Fruit fly (Drosophila melanogaster): ENCODE data around the gene elm.

elm gene

dm6 chr3R:5686049-5686757 lies 31.5 kb upstream of the elm start (continued):
- no peak for TF ChIP-seq mld (GFP tag; IDR thresholded peaks at IDR 0.05; ENCODE audit: partially characterized antibody)
- TF ChIP-seq pho (GFP tag; optimal IDR thresholded peaks at IDR 0.05), result peak; percentile 21
- no peak for TF ChIP-seq CG1792 (GFP tag; optimal IDR thresholded peaks at IDR 0.05)
- 0 out of 3 replicates have a peak, but pooled peaks have one; percentile 24 for TF ChIP-seq CG34224 (GFP tag; IDR thresholded peaks at IDR 0.05; ENCODE audit: partially characterized antibody)
- peak; percentile 39 for TF ChIP-seq CG13296 (GFP tag; optimal IDR thresholded peaks at IDR 0.05)
- no peak for TF ChIP-seq CG31388 (GFP tag; optimal IDR thresholded peaks at IDR 0.05)
- no peak for TF ChIP-seq pita (GFP tag; optimal IDR thresholded peaks at IDR 0.05)
- peak; percentile 34 for TF ChIP-seq CG18619 (GFP tag; optimal IDR thresholded peaks at IDR 0.05)
- TF ChIP-seq Poxn (GFP tag; IDR thresholded peaks at IDR 0.05), result no peak
- TF ChIP-seq CG1647 (GFP tag; optimal IDR thresholded peaks at IDR 0.05), result peak; percentile 2
- TF ChIP-seq lilli (GFP tag; optimal IDR thresholded peaks at IDR 0.05), result peak; percentile 51
- no peak for TF ChIP-seq Spps (tag; optimal IDR thresholded peaks at IDR 0.05)
- TF ChIP-seq Fer2 (tag; optimal IDR thresholded peaks at IDR 0.05), result peak; percentile 2
- no peak for TF ChIP-seq br (optimal IDR thresholded peaks at IDR 0.05)
- TF ChIP-seq CG2199 (GFP tag; IDR thresholded peaks at IDR 0.05), result no peak
- TF ChIP-seq Atf-2 (GFP tag; optimal IDR thresholded peaks at IDR 0.05), result no peak
- TF ChIP-seq Bgb (GFP tag; IDR thresholded peaks at IDR 0.05; ENCODE audit: partially characterized antibody), result no peak
- TF ChIP-seq CG12071 (GFP tag; optimal IDR thresholded peaks at IDR 0.05), result peak; percentile 34
- TF ChIP-seq Fer3 (tag; optimal IDR thresholded peaks at IDR 0.05), result peak; percentile 62
- no peak for TF ChIP-seq dan (GFP tag; IDR thresholded peaks at IDR 0.05)
- TF ChIP-seq CG32767 (GFP tag; IDR thresholded peaks at IDR 0.05), result no peak
- no peak for TF ChIP-seq fu2 (GFP tag; optimal IDR thresholded peaks at IDR 0.05)
- no peak for TF ChIP-seq wdn (GFP tag; IDR thresholded peaks at IDR 0.05)
- 0 out of 3 replicates have a peak, but pooled peaks have one; percentile 26 for TF ChIP-seq CG11093 (GFP tag; IDR thresholded peaks at IDR 0.05)
- TF ChIP-seq CG7786 (GFP tag; optimal IDR thresholded peaks at IDR 0.05), result peak; percentile 10
- TF ChIP-seq Vsx1 (GFP tag; optimal IDR thresholded peaks at IDR 0.05), result peak; percentile 15
- TF ChIP-seq Oli (tag; optimal IDR thresholded peaks at IDR 0.05), result peak; percentile 60
- TF ChIP-seq CG2875 (GFP tag; optimal IDR thresholded peaks at IDR 0.05), result no peak
- peak; percentile 36 for TF ChIP-seq Ets65A (GFP tag)
- TF ChIP-seq ro (GFP tag; IDR thresholded peaks at IDR 0.05), result no peak
- TF ChIP-seq dmrt99B (tag; optimal IDR thresholded peaks at IDR 0.05), result peak; percentile 77
- no peak for TF ChIP-seq Doc3 (GFP tag; IDR thresholded peaks at IDR 0.05; ENCODE audit: partially characterized antibody)
- peak; percentile 26 for TF ChIP-seq D19B (GFP tag; optimal IDR thresholded peaks at IDR 0.05)
- TF ChIP-seq nerfin-2 (GFP tag; IDR thresholded peaks at IDR 0.05; ENCODE audit: partially characterized antibody), result no peak
- peak; percentile 61; the same call in 2 of the 3 replicates for TF ChIP-seq dysf (GFP tag; IDR thresholded peaks at IDR 0.05)
- TF ChIP-seq Max (GFP tag; optimal IDR thresholded peaks at IDR 0.05), result no peak
- TF ChIP-seq exex (tag; optimal IDR thresholded peaks at IDR 0.05), result no peak
- TF ChIP-seq bowl (GFP tag; IDR thresholded peaks at IDR 0.05), result no peak
- no peak for TF ChIP-seq CG5953 (GFP tag; IDR thresholded peaks at IDR 0.05)
- no peak for TF ChIP-seq CG16863 (GFP tag; optimal IDR thresholded peaks at IDR 0.05)
- peak; percentile 65 for TF ChIP-seq slbo (GFP tag; IDR thresholded peaks at IDR 0.05)
- peak; percentile 7 for TF ChIP-seq Mad (GFP tag; optimal IDR thresholded peaks at IDR 0.05)
- peak; percentile 23 for TF ChIP-seq jumu (GFP tag; optimal IDR thresholded peaks at IDR 0.05)
- TF ChIP-seq crc (GFP tag; optimal IDR thresholded peaks at IDR 0.05), result no peak
- TF ChIP-seq her (GFP tag; optimal IDR thresholded peaks at IDR 0.05), result peak; percentile 6
- TF ChIP-seq HHEX (GFP tag; optimal IDR thresholded peaks at IDR 0.05), result peak; percentile 59
- peak; percentile 60 for TF ChIP-seq cg (GFP tag; optimal IDR thresholded peaks at IDR 0.05)
- TF ChIP-seq D (optimal IDR thresholded peaks at IDR 0.05), result peak; percentile 7
- peak; percentile 33 for TF ChIP-seq D (GFP tag; optimal IDR thresholded peaks at IDR 0.05)
- no peak for TF ChIP-seq YL-1 (GFP tag; optimal IDR thresholded peaks at IDR 0.05)
- peak; percentile 5 for TF ChIP-seq CG6683 (GFP tag; optimal IDR thresholded peaks at IDR 0.05)

Data from whole organism, embryonic.